Worm (Caenorhabditis elegans) whole organism, L4/young adult: ENCODE measurements around the gene cest-5.2.
"Not testable (repeated sequence)": the region's sequence is repeated elsewhere in the genome, so short reads cannot be mapped to it uniquely, and the experiment has no call there.

Source experiments
- W03F9.2 ChIP-seq: fragments of 150-350 bp; optimal IDR thresholded peaks from 2 replicates; lab custom pipeline; 2014; ENCODE audit warnings: missing biosample characterization, missing genetic modification characterization
- dao-5 ChIP-seq: sonication (generic microtip); optimal IDR thresholded peaks from 2 replicates; lab custom pipeline; 2016; ENCODE audit warnings: missing genotype, missing genetic modification characterization, moderate library complexity, missing compliant biosample characterization
- him-1 ChIP-seq: sonication (generic microtip); optimal IDR thresholded peaks from 2 replicates; lab custom pipeline; 2016; ENCODE audit warnings: missing genotype, missing genetic modification reagents, missing genetic modification characterization, missing compliant biosample characterization

DNA sequence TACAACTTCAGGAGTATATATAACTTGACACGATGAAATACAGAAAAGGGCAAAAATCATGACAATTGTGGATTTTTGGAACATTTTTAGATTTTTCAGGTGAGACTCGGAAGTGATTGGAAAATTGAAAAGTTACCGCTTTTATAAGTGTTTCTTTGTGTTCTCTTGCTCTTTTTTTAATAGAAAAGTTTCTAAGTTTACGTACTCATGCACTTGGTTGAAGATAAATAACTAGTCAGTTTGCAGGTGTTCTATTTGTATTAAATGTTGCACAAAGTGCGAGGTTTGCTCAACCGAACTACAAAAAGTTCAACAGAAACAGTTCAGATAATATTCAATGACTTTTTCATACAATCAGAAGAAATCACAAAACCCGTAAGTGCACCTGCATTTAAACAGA, 32.9 kb downstream of the cest-5.2 start, which contains the start of gene nspb-3:
- TF ChIP-seq him-1; W03F9.2 (tag; lab: Kevin White, UChicago); dao-5 (tag; lab: Kevin White, UChicago): not testable (repeated sequence)
